Worm (Caenorhabditis elegans) whole organism, L4 larva: ENCODE data around the gene ctsa-4.2.

Experiments
- F10B5.3 ChIP-seq: sonication (generic microtip); optimal IDR thresholded peaks from 2 replicates; lab custom pipeline; 2016; ENCODE audit warnings: mild to moderate bottlenecking, missing genetic modification characterization, missing compliant biosample characterization
- F37D6.2 ChIP-seq: sonication (generic microtip); optimal IDR thresholded peaks from 2 replicates; lab custom pipeline; 2016; ENCODE audit warnings: mild to moderate bottlenecking, missing genetic modification characterization, missing compliant biosample characterization
- F44E2.7 ChIP-seq: fragments of 200-800 bp; sonication (Bioruptor generic); IDR thresholded peaks from 2 replicates; pipeline ENCODE4 v2.1.2; 2022; ENCODE audit warnings: missing genetic modification characterization, missing compliant biosample characterization
- F49E8.2 ChIP-seq: sonication (generic microtip); optimal IDR thresholded peaks from 2 replicates; lab custom pipeline; 2016; ENCODE audit warnings: missing compliant biosample characterization, mild to moderate bottlenecking, missing genetic modification characterization, borderline replicate concordance
- Y105C5A.15 ChIP-seq: fragments of 200-800 bp; sonication (Bioruptor generic); IDR thresholded peaks from 2 replicates; pipeline ENCODE4 v1.3.6; 2022; ENCODE audit warnings: missing genetic modification characterization, missing compliant biosample characterization
- Y48G9A.11 ChIP-seq: fragments of 200-800 bp; sonication (Bioruptor generic); IDR thresholded peaks from 2 replicates; pipeline ENCODE4 v1.3.6; 2022; ENCODE audit warnings: missing genetic modification reagents, missing genetic modification characterization, missing compliant biosample characterization
- ZK337.2 ChIP-seq: fragments of 200-800 bp; sonication (Bioruptor generic); IDR thresholded peaks from 2 replicates; pipeline ENCODE4 v1.3.6; 2022; ENCODE audit warnings: missing genetic modification reagents, missing genetic modification characterization, missing compliant biosample characterization
- ZK546.5 ChIP-seq, 2 experiments: sonication (generic microtip); optimal IDR thresholded peaks; 2 replicates each; lab custom pipeline; 2017; ENCODE audit warnings: missing biosample characterization in 2 of 2, missing genetic modification characterization in 2 of 2
- ama-1 ChIP-seq: fragments of 150-350 bp; optimal IDR thresholded peaks from 2 replicates; lab custom pipeline; 2014; ENCODE audit warnings: inconsistent platforms, mixed read lengths
- arid-1 ChIP-seq: fragments of 200-800 bp; sonication (Bioruptor generic); conservative IDR thresholded peaks from 2 replicates; pipeline ENCODE4 v1.3.6; 2022; ENCODE audit warnings: missing genetic modification reagents, missing genetic modification characterization, missing compliant biosample characterization
- ceh-62 ChIP-seq: sonication (generic microtip); optimal IDR thresholded peaks from 2 replicates; lab custom pipeline; 2017; ENCODE audit warnings: missing biosample characterization, missing genetic modification characterization
- ces-1 ChIP-seq: fragments of 150-350 bp; sonication (generic microtip); optimal IDR thresholded peaks from 4 replicates; lab custom pipeline; 2014; ENCODE audit warnings: missing biosample characterization, missing genetic modification reagents, missing genetic modification characterization
- cey-2 ChIP-seq: sonication (generic microtip); optimal IDR thresholded peaks from 3 replicates; lab custom pipeline; 2017; ENCODE audit warnings: missing genetic modification characterization, mild to moderate bottlenecking, missing compliant biosample characterization, antibody characterized with exemption, borderline replicate concordance; ENCODE audit not compliant: insufficient read depth
- ctbp-1 ChIP-seq: fragments of 200-800 bp; sonication (Bioruptor generic); IDR thresholded peaks from 2 replicates; pipeline ENCODE4 v1.3.6; 2022; ENCODE audit warnings: missing genetic modification reagents, missing genetic modification characterization, missing compliant biosample characterization
- daf-16 ChIP-seq, 3 experiments: sonication (generic microtip); optimal IDR thresholded peaks; 2 replicates each; lab custom pipeline; 2016 to 2017; ENCODE audit warnings: missing genetic modification characterization in 3 of 3, missing genetic modification reagents in 3 of 3, mild to moderate bottlenecking in 2 of 3, missing compliant biosample characterization in 2 of 3, missing biosample characterization in 1 of 3, moderate library complexity in 1 of 3
- daf-19 ChIP-seq: fragments of 200-800 bp; sonication (Bioruptor generic); conservative IDR thresholded peaks from 2 replicates; pipeline ENCODE4 v1.3.6; 2022; ENCODE audit warnings: missing genetic modification characterization, missing compliant biosample characterization
- daf-8 ChIP-seq: fragments of 200-800 bp; sonication (Bioruptor generic); IDR thresholded peaks from 2 replicates; pipeline ENCODE4 v1.3.6; 2022; ENCODE audit warnings: missing genetic modification characterization, missing compliant biosample characterization
- dmd-6 ChIP-seq: fragments of 200-800 bp; sonication (Bioruptor generic); IDR thresholded peaks from 2 replicates; pipeline ENCODE4 v1.3.6; 2022; ENCODE audit warnings: missing genetic modification reagents, missing genetic modification characterization, missing compliant biosample characterization
- dpl-1 ChIP-seq: fragments of 150-350 bp; optimal IDR thresholded peaks from 2 replicates; lab custom pipeline; 2014; ENCODE audit warnings: missing biosample characterization, missing genetic modification reagents, missing genetic modification characterization
- duxl-1 ChIP-seq: sonication (generic microtip); optimal IDR thresholded peaks from 2 replicates; lab custom pipeline; 2016; ENCODE audit warnings: mild to moderate bottlenecking, missing genetic modification characterization, moderate library complexity, missing compliant biosample characterization; ENCODE audit not compliant: poor library complexity
- egl-27 ChIP-seq: sonication (generic microtip); optimal IDR thresholded peaks from 3 replicates; lab custom pipeline; 2017; ENCODE audit warnings: missing biosample characterization, missing genetic modification reagents, missing genetic modification characterization
- fkh-10 ChIP-seq: fragments of 150-350 bp; optimal IDR thresholded peaks from 2 replicates; lab custom pipeline; 2014; ENCODE audit warnings: missing biosample characterization, missing genetic modification reagents, missing genetic modification characterization
- hif-1 ChIP-seq, 2 experiments: sonication (generic microtip); optimal IDR thresholded peaks; 2 replicates each; lab custom pipeline; 2016 to 2017; ENCODE audit warnings: missing compliant biosample characterization in 2 of 2, missing genetic modification characterization in 2 of 2, missing genetic modification reagents in 2 of 2, missing genotype in 2 of 2, mild to moderate bottlenecking in 1 of 2
- hlh-11 ChIP-seq: fragments of 200-800 bp; sonication (Bioruptor generic); optimal IDR thresholded peaks from 2 replicates; lab custom pipeline; 2018; ENCODE audit warnings: mild to moderate bottlenecking, missing genetic modification characterization, missing compliant biosample characterization
- jun-1 ChIP-seq: fragments of 150-350 bp; optimal IDR thresholded peaks from 2 replicates; lab custom pipeline; 2014; ENCODE audit warnings: missing biosample characterization, missing genetic modification reagents, missing genetic modification characterization
- lim-7 ChIP-seq: fragments of 200-800 bp; sonication (Bioruptor generic); IDR thresholded peaks from 2 replicates; pipeline ENCODE4 v1.3.6; 2022; ENCODE audit warnings: missing genetic modification characterization, missing compliant biosample characterization
- lin-1 ChIP-seq: fragments of 200-800 bp; sonication (Bioruptor generic); IDR thresholded peaks from 2 replicates; pipeline ENCODE4 v1.3.6; 2022; ENCODE audit warnings: missing genetic modification reagents, missing genetic modification characterization, missing compliant biosample characterization
- lin-15B ChIP-seq: fragments of 150-350 bp; sonication (generic microtip); optimal IDR thresholded peaks from 3 replicates; lab custom pipeline; 2014; ENCODE audit warnings: missing biosample characterization, missing genetic modification characterization
- madf-5 ChIP-seq, 2 experiments: fragments of 200-800 bp; sonication (Bioruptor generic); IDR thresholded peaks; 2 replicates each; pipeline ENCODE4 v1.3.6; 2022; ENCODE audit warnings: missing compliant biosample characterization in 2 of 2, missing genetic modification characterization in 2 of 2
- mdl-1 ChIP-seq, 2 experiments: fragments of 150-350 bp in 1 of 2; sonication (generic microtip) in 1 of 2; optimal IDR thresholded peaks; 2 replicates each; lab custom pipeline; 2014 to 2017; ENCODE audit warnings: missing biosample characterization in 2 of 2, missing genetic modification characterization in 2 of 2
- mdt-29 ChIP-seq: fragments of 200-800 bp; sonication (Bioruptor generic); IDR thresholded peaks from 2 replicates; pipeline ENCODE4 v1.3.6; 2022; ENCODE audit warnings: missing genetic modification reagents, missing genetic modification characterization, missing compliant biosample characterization
- nhr-11 ChIP-seq: fragments of 150-350 bp; optimal IDR thresholded peaks from 2 replicates; lab custom pipeline; 2014; ENCODE audit warnings: missing biosample characterization, missing genetic modification characterization
- nhr-111 ChIP-seq: fragments of 200-800 bp; sonication (Bioruptor generic); optimal IDR thresholded peaks from 2 replicates; lab custom pipeline; 2018; ENCODE audit warnings: mild to moderate bottlenecking, missing genetic modification characterization, missing compliant biosample characterization
- nhr-28 ChIP-seq: fragments of 150-350 bp; optimal IDR thresholded peaks from 2 replicates; lab custom pipeline; 2014; ENCODE audit warnings: missing biosample characterization, missing genetic modification characterization
- nhr-42 ChIP-seq: fragments of 200-800 bp; sonication (Bioruptor generic); IDR thresholded peaks from 2 replicates; pipeline ENCODE4 v1.3.6; 2022; ENCODE audit warnings: missing genetic modification characterization, missing compliant biosample characterization
- nhr-48 ChIP-seq: sonication (generic microtip); optimal IDR thresholded peaks from 2 replicates; lab custom pipeline; 2016; ENCODE audit warnings: mild to moderate bottlenecking, missing genetic modification characterization, missing compliant biosample characterization
- nhr-6 ChIP-seq: fragments of 150-350 bp; optimal IDR thresholded peaks from 2 replicates; lab custom pipeline; 2014; ENCODE audit warnings: missing biosample characterization, missing genetic modification characterization
- nhr-77 ChIP-seq: fragments of 150-350 bp; optimal IDR thresholded peaks from 2 replicates; lab custom pipeline; 2014; ENCODE audit warnings: missing biosample characterization, missing genetic modification characterization
- php-3 ChIP-seq: fragments of 200-800 bp; sonication (Bioruptor generic); IDR thresholded peaks from 2 replicates; pipeline ENCODE4 v1.3.6; 2022; ENCODE audit warnings: missing genetic modification reagents, missing genetic modification characterization, missing compliant biosample characterization
- saeg-2 ChIP-seq: fragments of 200-800 bp; sonication (Bioruptor generic); IDR thresholded peaks from 2 replicates; pipeline ENCODE4 v1.3.6; 2022; ENCODE audit warnings: missing genetic modification reagents, missing genetic modification characterization, missing compliant biosample characterization
- sdz-12 ChIP-seq: fragments of 200-800 bp; sonication (Bioruptor generic); optimal IDR thresholded peaks from 2 replicates; lab custom pipeline; 2018; ENCODE audit warnings: mild to moderate bottlenecking, missing genetic modification characterization, missing compliant biosample characterization
- snpc-1.2 ChIP-seq: fragments of 200-800 bp; sonication (Bioruptor generic); IDR thresholded peaks from 2 replicates; pipeline ENCODE4 v1.3.6; 2022; ENCODE audit warnings: missing genetic modification reagents, missing genetic modification characterization, missing compliant biosample characterization
- spr-1 ChIP-seq: sonication (generic microtip); optimal IDR thresholded peaks from 2 replicates; lab custom pipeline; 2016; ENCODE audit warnings: mild to moderate bottlenecking, missing genetic modification characterization, missing compliant biosample characterization
- spr-3 ChIP-seq: fragments of 200-800 bp; sonication (Bioruptor generic); optimal IDR thresholded peaks from 2 replicates; lab custom pipeline; 2018; ENCODE audit warnings: mild to moderate bottlenecking, missing genetic modification characterization, missing compliant biosample characterization
- tra-1 ChIP-seq: fragments of 200-800 bp; sonication (Bioruptor generic); IDR thresholded peaks from 2 replicates; pipeline ENCODE4 v1.3.6; 2022; ENCODE audit warnings: missing genetic modification reagents, missing genetic modification characterization, missing compliant biosample characterization
- unc-39 ChIP-seq: sonication (generic microtip); optimal IDR thresholded peaks from 2 replicates; lab custom pipeline; 2017; ENCODE audit warnings: missing biosample characterization, missing genetic modification characterization
- vab-7 ChIP-seq: fragments of 200-800 bp; sonication (Bioruptor generic); IDR thresholded peaks from 2 replicates; pipeline ENCODE4 v1.3.6; 2022; ENCODE audit warnings: missing genetic modification reagents, missing genetic modification characterization, missing compliant biosample characterization
- zip-2 ChIP-seq: fragments of 150-350 bp; optimal IDR thresholded peaks from 2 replicates; lab custom pipeline; 2014; ENCODE audit warnings: missing biosample characterization, missing genetic modification characterization

Gene ctsa-4.2

DNA sequence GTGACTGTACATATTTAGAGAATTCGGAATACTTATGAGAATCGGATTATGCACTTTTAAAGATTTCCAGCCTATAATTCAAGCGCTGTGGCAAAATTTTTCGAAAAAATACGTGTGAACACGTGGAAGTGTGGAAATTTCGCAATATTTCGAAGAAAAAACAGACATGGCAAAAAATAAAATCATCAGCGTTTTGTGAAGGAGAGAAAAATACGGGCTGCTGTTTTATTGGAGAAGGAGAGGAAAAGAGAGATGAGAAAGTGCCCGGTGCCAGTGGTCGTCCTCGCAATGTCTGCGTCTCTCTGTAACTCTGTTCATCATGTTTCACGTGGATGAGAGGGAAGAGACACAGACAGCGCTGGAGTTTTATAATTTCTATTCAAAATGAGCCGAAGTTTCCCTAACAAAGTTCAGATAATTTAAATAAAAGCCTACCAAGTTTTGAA is 6.3 kb upstream of the ctsa-4.2 start (continued):
- TF ChIP-seq duxl-1 (peak; percentile 77), dpl-1 (GFP tag; lab: Kevin White, UChicago) (peak; percentile 62), lin-1 (peak; percentile 72), ZK337.2 (GFP tag; lab: Robert Waterston, UW) (0 out of 2 replicates have a peak, but pooled peaks have one; percentile 33), spr-1 (tag; lab: Kevin White, UChicago) (peak; percentile 57), lim-7 (peak; percentile 54; the same call in 1 of the 2 replicates), madf-5 (GFP tag; IDR thresholded peaks at IDR 0.05; lab: Robert Waterston, UW) (0 out of 4 replicates have a peak, but pooled peaks have one; percentile 21 to 57), sdz-12 (GFP tag; lab: Kevin White, UChicago) (peak; percentile 54), nhr-11 (tag; lab: Kevin White, UChicago) (peak; percentile 29), daf-8 (GFP tag; lab: Robert Waterston, UW) (no peak), lin-15B (tag; lab: Kevin White, UChicago) (no peak), spr-3 (GFP tag; lab: Kevin White, UChicago) (peak; percentile 27), nhr-48 (tag; lab: Kevin White, UChicago) (peak; percentile 62), nhr-42 (GFP tag; lab: Robert Waterston, UW) (peak; percentile 63; the same call in 1 of the 2 replicates), daf-19 (GFP tag; lab: Robert Waterston, UW) (0 out of 2 replicates have a peak, but pooled peaks have one; percentile 66), hlh-11 (tag; lab: Kevin White, UChicago) (peak; percentile 86), daf-16 (GFP tag; optimal IDR thresholded peaks at IDR 0.05; lab: Kevin White, UChicago) (peak; percentile 17 to 68), daf-16 (tag; optimal IDR thresholded peaks at IDR 0.05; lab: Kevin White, UChicago) (peak; percentile 68), unc-39 (tag; lab: Kevin White, UChicago) (no peak), mdt-29 (GFP tag; lab: Robert Waterston, UW) (peak; percentile 54; the same call in 1 of the 2 replicates), dmd-6 (peak; percentile 62), ces-1 (GFP tag; lab: Kevin White, UChicago) (no peak), ama-1 (lab: Kevin White, UChicago) (peak; percentile 95), nhr-111 (GFP tag; lab: Kevin White, UChicago) (peak; percentile 49), nhr-28 (tag; lab: Kevin White, UChicago) (peak; percentile 41), tra-1 (GFP tag; lab: Robert Waterston, UW) (peak; percentile 77), nhr-6 (tag; lab: Kevin White, UChicago) (peak; percentile 47), cey-2 (peak; percentile 7), F49E8.2 (tag; lab: Kevin White, UChicago) (peak; percentile 29), nhr-77 (tag; lab: Kevin White, UChicago) (peak; percentile 44), mdl-1 (tag; optimal IDR thresholded peaks at IDR 0.05; lab: Kevin White, UChicago) (peak; percentile 88 to 94), Y105C5A.15 (GFP tag; lab: Robert Waterston, UW) (0 out of 2 replicates have a peak, but pooled peaks have one; percentile 44)

DNA sequence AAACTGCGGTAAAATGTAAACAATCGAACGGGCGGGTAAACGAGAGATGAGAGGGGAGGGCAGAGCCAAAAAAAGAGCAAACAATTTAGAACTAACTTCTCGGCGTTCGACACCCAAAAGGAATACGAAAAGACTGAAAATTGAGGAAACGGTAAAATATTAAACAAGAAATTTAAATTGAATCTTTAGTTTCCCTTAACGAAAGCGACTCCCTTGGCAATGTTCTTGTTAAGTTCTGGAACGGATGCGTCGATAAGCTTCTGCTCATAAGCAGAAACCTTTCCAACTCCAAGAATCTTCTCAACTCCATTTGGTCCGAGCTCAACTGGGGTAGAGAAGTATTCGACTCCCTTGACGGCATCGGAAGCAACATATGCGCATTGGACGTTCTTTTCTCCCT is 5.7 kb upstream of the ctsa-4.2 start:
- TF ChIP-seq egl-27 = no peak
- no peak for TF ChIP-seq F44E2.7 (GFP tag; lab: Robert Waterston, UW)
- TF ChIP-seq nhr-6 (tag; lab: Kevin White, UChicago) = no peak
- no peak for TF ChIP-seq nhr-111 (GFP tag; lab: Kevin White, UChicago)
- no peak for TF ChIP-seq ceh-62
- no peak for TF ChIP-seq arid-1 (GFP tag; lab: Robert Waterston, UW)
- no peak for TF ChIP-seq ZK546.5 (tag; optimal IDR thresholded peaks at IDR 0.05; lab: Kevin White, UChicago)
- TF ChIP-seq mdt-29 (GFP tag; lab: Robert Waterston, UW) = no peak
- no peak for TF ChIP-seq php-3 (GFP tag; lab: Robert Waterston, UW)
- TF ChIP-seq saeg-2 = no peak
- no peak for TF ChIP-seq F37D6.2 (tag; lab: Kevin White, UChicago)
- TF ChIP-seq fkh-10 (GFP tag; lab: Kevin White, UChicago) = no peak
- TF ChIP-seq Y48G9A.11 (GFP tag; lab: Robert Waterston, UW) = no peak
- TF ChIP-seq jun-1 = no peak
- no peak for TF ChIP-seq snpc-1.2
- TF ChIP-seq zip-2 (tag; lab: Kevin White, UChicago) = no peak
- no peak for TF ChIP-seq F10B5.3 (tag; lab: Kevin White, UChicago)
- no peak for TF ChIP-seq vab-7
- no peak for TF ChIP-seq hif-1 (tag; optimal IDR thresholded peaks at IDR 0.05; lab: Kevin White, UChicago)
- TF ChIP-seq ctbp-1 (GFP tag; lab: Robert Waterston, UW) = no peak
